Fruit fly (Drosophila melanogaster) Kc167 (cell line): ENCODE data around the gene Tbcc.

Experiments used
- Myc ChIP-seq: fragments of >200 bp; optimal IDR thresholded peaks from 2 replicates; lab custom pipeline; 2017; ENCODE audit warnings: missing external identifiers
- Sin3A ChIP-seq: fragments of >200 bp; optimal IDR thresholded peaks from 2 replicates; lab custom pipeline; 2018; ENCODE audit warnings: missing external identifiers
- h ChIP-seq: fragments of >200 bp; optimal IDR thresholded peaks from 3 replicates; lab custom pipeline; 2018; ENCODE audit warnings: missing external identifiers
- insv ChIP-seq: fragments of >200 bp; optimal IDR thresholded peaks from 3 replicates; lab custom pipeline; 2018; ENCODE audit warnings: missing external identifiers
- psq ChIP-seq: fragments of >200 bp; optimal IDR thresholded peaks from 2 replicates; lab custom pipeline; 2017; ENCODE audit warnings: missing external identifiers
- ttk ChIP-seq: sonication (Bioruptor generic); optimal IDR thresholded peaks from 2 replicates; lab custom pipeline; 2017; ENCODE audit warnings: missing external identifiers

The Tbcc gene

DNA sequence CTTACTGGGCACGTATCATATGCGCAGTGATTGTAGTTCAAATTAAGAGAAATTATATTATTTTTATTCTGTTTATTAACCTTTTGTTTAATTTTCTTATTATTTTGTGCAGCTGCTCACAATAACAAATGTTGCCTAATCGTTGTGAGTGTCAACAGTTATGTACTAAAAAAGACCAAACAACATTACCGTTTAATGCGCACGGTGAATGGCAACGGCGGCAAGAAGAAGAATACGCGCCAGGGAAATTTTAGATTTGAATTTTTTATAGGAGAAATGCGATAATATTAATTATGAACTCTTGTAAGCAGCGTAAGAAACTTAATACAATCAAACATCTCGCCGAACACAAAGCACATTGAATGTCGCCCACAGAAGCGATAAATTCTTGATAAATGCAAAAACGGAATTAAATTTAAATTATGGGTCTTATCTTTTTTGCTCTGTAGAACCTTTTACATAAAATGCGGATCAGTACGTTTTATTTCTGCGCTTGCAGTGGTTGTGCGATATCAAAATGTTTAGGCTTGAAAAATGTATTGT, at the start of gene Tbcc, which contains the start of gene lectin-24Db:
TSS of gene Tbcc (minus strand) at position 163 of the 543 bp plus-strand sequence.
TSS of gene lectin-24Db (plus strand) at position 493 of the 543 bp plus-strand sequence.
- no peak for TF ChIP-seq Myc (lab: Kevin White, UChicago)

DNA sequence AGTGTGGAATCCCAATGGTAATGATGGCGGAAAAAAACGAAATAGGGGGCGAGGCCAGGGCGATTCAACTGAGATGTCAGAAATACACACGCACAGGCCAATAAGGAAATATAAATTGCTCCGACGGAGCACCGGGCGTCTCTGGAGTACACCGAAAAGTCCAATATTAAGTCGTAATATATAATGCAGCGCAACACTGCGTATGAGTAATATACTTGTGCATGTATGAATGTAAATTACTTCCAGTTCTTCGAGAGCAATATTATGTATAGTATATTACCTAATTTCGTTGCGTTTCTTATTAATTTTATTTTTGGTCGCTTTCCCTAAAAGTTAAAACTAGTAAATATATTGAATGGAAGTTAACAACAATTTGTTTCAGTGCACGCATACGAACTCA, 43.0 kb upstream of the Tbcc start:
- TF ChIP-seq psq (no peak), ttk (lab: Kevin White, UChicago) (no peak), Sin3A (lab: Kevin White, UChicago) (no peak), insv (no peak), h (lab: Kevin White, UChicago) (no peak), Myc (lab: Kevin White, UChicago) (no peak)

DNA sequence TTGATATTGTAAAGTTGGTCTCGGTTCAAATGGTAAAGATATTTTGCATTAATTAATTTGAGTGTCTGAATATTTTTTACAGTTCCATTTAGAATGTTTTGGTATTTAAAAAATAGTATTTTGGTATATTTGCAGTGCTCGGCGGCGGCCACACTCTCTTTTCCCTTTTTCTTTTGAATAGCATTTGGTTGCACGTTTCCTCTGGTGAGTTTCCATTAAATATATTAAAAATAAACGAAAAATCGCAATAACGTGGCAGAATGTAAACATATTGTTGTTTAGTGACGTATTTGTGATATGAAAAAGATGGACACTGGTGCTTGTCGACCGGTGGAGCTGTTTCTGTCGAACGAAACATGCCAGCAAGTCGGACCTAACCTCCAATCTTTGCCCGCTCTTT, 40.0 kb upstream of the Tbcc start, which contains the start of gene RpL40:
TSS of gene RpL40 (plus strand) at position 154 of the 400 bp plus-strand sequence.
- no peak for TF ChIP-seq Myc (lab: Kevin White, UChicago)
- TF ChIP-seq h (lab: Kevin White, UChicago): no peak
- TF ChIP-seq ttk (lab: Kevin White, UChicago): no peak
- TF ChIP-seq Sin3A (lab: Kevin White, UChicago): no peak
- TF ChIP-seq psq: no peak
- TF ChIP-seq insv: no peak

DNA sequence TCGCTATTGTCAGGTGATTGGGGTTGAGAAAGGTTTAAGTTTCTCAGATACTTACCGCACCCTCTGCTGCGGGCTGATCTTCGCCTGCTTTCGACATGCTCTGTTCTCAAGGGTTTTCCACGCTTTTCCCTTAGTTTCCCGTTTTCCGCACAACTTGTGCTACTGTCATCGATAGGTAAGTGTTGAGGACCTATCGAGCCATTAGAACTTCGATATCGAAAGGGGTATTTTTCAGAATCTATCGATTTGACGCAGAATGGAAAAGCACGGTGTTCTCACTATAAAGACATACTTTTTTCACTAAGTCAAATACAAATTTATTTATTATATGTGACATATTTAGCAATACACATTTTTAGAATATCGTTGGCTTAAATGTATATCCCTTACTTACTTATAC, 39.2 kb upstream of the Tbcc start, which contains the start of gene CG3702:
TSS of gene CG3702 (minus strand) at position 306 of the 400 bp plus-strand sequence.
- TF ChIP-seq h (lab: Kevin White, UChicago): no peak
- TF ChIP-seq psq: no peak
- TF ChIP-seq insv: no peak
- TF ChIP-seq Myc (lab: Kevin White, UChicago): no peak
- TF ChIP-seq ttk (lab: Kevin White, UChicago): no peak
- TF ChIP-seq Sin3A (lab: Kevin White, UChicago): no peak

DNA sequence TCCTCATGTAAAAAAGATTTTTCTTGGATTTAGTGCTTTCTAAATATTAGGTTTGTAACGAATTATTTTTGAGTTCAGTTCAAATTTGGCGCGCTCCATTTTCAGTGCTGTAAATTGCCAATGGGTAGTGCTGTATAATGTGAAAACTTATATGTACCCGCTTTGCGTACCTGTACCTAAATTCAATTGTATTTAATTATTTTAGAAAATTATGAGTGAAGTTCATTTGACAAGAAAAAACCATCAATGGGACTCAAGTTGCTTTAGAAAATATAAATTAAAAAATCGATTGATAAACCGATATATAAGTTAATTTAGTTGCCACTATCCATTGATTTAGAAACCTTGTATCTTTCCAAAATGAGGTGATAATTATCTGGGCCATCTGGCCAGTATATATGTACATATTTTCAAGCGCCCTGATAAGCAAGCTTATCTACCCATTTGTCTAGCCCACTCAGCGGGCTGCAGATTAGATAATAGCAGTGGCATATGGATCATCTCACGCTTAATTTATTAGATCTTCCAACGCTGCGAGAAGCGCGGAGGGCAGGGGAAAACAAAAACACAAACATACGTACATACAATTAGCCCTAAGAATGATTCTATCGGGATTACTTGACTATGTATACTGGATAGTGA, 36.7 kb upstream of the Tbcc start:
- TF ChIP-seq h (lab: Kevin White, UChicago) (no peak), insv (no peak), psq (no peak), ttk (lab: Kevin White, UChicago) (no peak), Sin3A (lab: Kevin White, UChicago) (no peak)

DNA sequence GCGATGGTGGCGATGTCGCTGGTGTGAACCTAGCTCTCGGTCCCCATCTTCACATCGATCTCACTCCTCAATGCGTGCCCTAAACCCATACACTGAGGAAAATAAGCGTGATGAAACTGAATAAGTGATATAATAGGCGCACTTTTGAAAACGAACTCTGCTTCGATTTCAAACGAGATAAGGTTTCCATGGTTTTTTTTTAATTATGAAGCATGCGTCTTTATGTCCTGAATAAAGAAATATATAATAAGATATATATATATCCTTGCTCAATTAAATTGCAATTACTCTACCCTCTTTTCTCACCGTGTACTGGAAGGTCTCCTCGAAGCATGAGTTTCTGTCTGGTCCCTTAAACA, 35.3 kb upstream of the Tbcc start:
- TF ChIP-seq insv (no peak), h (lab: Kevin White, UChicago) (no peak), psq (no peak), ttk (lab: Kevin White, UChicago) (no peak), Myc (lab: Kevin White, UChicago) (no peak), Sin3A (lab: Kevin White, UChicago) (no peak)

DNA sequence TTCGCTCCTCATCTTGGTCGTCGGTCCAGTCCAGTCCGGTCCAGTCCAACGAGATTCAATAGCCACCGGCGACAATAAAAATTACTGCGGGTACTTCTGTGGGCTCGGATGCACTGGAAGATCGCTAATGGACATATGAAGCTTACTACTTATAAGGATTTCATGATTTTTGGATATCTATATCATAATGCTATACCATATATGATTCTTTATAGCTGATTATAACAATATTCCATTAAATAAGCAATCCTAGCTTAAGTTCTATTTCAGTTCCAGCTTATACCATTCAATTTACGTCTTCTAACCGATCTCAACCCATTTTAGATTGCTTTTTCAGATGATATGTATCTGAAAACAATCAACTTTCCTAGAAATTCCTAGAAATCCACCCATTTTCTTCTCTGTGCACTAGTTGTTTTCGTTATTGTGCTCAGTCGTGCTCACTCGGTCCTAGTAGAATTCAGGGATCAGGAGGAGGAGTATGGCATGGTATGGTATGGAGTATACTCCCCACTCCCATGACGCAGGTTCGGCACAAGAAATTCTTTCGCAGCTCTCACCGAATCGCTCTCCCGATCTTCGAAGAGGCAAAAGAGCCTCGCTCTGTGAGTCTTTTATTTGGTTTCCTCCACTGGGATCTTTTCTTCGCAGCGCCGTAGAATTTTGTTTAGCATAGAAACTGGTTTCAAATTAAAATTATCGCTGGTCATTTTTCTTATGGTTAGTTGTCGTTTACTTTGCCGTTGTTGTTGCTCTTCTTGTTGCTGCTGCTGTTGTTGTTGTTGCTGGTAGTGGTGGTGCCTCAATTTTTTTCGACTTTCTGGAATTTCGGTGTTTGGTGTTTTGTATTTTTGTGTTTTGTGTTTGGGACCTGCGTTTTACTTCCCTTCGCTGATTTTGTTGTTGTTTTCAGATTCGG, 34.7 kb upstream of the Tbcc start:
- no peak for TF ChIP-seq psq
- TF ChIP-seq insv: no peak
- no peak for TF ChIP-seq ttk (lab: Kevin White, UChicago)
- TF ChIP-seq Myc (lab: Kevin White, UChicago): no peak
- TF ChIP-seq Sin3A (lab: Kevin White, UChicago): no peak
- TF ChIP-seq h (lab: Kevin White, UChicago): no peak

DNA sequence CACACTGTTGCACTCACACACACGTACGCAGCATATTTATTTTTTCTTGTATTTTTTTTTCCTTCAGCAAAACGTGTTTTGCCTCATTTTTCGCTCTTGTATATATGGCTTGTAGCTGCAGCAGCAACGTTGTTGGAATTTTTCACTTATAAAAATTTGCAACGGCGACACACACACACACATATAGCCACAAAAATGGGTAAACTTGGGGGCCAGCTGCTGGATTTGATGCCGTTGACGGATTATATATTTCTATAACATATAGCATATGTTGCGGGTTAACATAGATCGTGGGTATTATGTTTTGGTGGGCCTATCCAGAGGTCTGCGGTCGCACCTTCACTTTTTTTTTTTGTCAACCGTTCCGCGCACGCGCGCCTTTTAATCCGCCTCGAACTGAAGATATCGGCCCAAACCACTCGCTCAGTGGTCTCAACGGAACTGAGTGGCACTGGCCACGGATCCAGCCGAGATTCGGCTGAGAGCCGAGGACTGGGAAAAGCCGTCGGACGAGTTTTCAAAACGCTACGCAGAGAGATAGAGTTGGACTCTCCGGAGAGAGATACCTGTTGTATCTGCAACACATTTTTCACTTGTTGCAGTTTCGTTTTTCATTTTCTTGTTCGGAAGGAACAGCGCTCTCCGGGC, 33.9 kb upstream of the Tbcc start, which contains the start of gene ft:
TSS of gene ft (minus strand) at position 443 of the 648 bp plus-strand sequence.
- no peak for TF ChIP-seq psq
- TF ChIP-seq insv: no peak
- TF ChIP-seq h (lab: Kevin White, UChicago): no peak
- no peak for TF ChIP-seq ttk (lab: Kevin White, UChicago)
- TF ChIP-seq Myc (lab: Kevin White, UChicago): no peak

DNA sequence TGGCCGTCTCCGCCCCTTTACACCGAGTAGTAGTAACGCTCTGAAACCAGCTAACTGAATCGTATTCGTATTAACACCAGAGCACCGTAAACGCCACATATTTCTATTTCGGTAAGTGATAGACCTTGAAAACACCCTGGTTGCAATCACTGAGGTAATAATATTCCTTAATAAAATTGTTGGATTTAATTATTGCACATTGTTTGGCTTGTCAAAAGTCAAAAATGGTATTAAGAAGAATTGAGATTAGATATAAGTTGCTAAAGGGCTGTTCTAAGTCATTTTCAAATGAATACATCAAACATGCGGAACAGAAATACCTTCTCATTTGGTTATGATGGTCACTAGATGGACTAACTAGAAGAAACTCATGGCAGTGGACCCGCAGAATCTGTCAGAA, 31.2 kb upstream of the Tbcc start:
- TF ChIP-seq ttk (lab: Kevin White, UChicago): no peak
- TF ChIP-seq insv: no peak
- TF ChIP-seq h (lab: Kevin White, UChicago): no peak
- no peak for TF ChIP-seq psq
- no peak for TF ChIP-seq Sin3A (lab: Kevin White, UChicago)
- no peak for TF ChIP-seq Myc (lab: Kevin White, UChicago)

DNA sequence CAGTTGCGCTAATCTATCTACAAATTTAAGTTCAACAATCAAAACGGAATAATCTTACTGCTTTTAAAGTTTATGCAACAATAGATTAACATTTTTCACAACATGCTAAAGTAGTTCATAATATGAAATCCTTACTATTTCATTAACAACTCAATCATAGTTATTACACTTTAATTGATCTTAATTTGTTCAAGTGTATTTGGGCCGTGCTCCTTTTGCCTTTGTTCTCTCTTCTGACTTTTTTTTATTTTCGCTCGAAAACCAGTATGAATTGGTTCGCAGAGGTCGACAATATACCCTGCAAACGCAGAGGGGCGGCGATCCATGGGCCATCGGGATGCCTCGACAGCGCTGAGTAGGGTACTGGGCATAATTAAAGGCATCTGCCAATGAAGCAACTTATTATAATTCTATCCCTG, 23.8 kb upstream of the Tbcc start:
- TF ChIP-seq psq: no peak
- TF ChIP-seq Sin3A (lab: Kevin White, UChicago): no peak
- TF ChIP-seq ttk (lab: Kevin White, UChicago): no peak
- no peak for TF ChIP-seq h (lab: Kevin White, UChicago)
- no peak for TF ChIP-seq Myc (lab: Kevin White, UChicago)

DNA sequence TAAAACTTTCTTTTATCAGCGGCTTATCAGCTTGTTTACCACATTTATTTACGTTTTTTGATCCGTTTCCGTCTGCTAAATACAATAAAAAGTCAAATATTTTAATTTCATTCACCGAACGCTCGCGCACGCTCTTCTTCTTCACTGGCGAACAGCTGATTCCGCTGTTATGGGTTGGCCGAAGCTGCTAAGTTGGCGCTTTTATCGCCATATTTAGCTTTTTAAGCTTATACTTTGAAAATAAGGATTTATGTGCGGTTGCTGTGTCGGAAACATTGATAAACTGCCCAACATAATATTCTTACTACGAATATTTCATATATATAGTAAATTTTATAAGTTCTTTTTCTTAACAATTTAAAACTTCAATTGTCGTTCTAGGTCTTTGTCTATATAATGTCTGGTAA, 10.3 kb upstream of the Tbcc start, which contains the start of gene Naprt:
TSS of gene Naprt (minus strand) at position 159 of the 407 bp plus-strand sequence.
- TF ChIP-seq insv (no peak), psq (no peak), Myc (lab: Kevin White, UChicago) (no peak), Sin3A (lab: Kevin White, UChicago) (no peak), ttk (lab: Kevin White, UChicago) (no peak), h (lab: Kevin White, UChicago) (no peak)
